Fruit fly (Drosophila melanogaster) whole organism, prepupa: ENCODE data around the gene Tmx3.

Experiments used
- Blimp-1 ChIP-seq: fragments of 200-800 bp; sonication (Bioruptor generic); optimal IDR thresholded peaks from 3 replicates; lab custom pipeline; 2017; ENCODE audit warnings: missing biosample characterization, missing genetic modification characterization, mild to moderate bottlenecking, moderate library complexity, missing genetic modification reagents
- CG10631 ChIP-seq: fragments of 200-800 bp; sonication (Bioruptor generic); optimal IDR thresholded peaks from 2 replicates; lab custom pipeline; 2016; ENCODE audit warnings: missing biosample characterization, missing genetic modification characterization
- CG11294 ChIP-seq: fragments of 200-800 bp; sonication (Bioruptor generic); IDR thresholded peaks from 2 replicates; pipeline ENCODE4 v1.3.6; 2022; ENCODE audit warnings: missing biosample characterization, missing genetic modification characterization
- CG11902 ChIP-seq: fragments of 200-800 bp; sonication (Bioruptor generic); optimal IDR thresholded peaks from 3 replicates; lab custom pipeline; 2016; ENCODE audit warnings: missing biosample characterization, missing genetic modification characterization
- CG15336 ChIP-seq: fragments of 200-800 bp; sonication (Bioruptor generic); IDR thresholded peaks from 2 replicates; pipeline ENCODE4 v1.3.6; 2022; ENCODE audit warnings: missing biosample characterization, missing genetic modification characterization
- CG1621 ChIP-seq: fragments of 200-800 bp; sonication (Bioruptor generic); optimal IDR thresholded peaks from 3 replicates; lab custom pipeline; 2018; ENCODE audit warnings: missing biosample characterization, mild to moderate bottlenecking, missing genetic modification characterization
- CG16779 ChIP-seq: fragments of 200-800 bp; sonication (Bioruptor generic); optimal IDR thresholded peaks from 3 replicates; lab custom pipeline; 2017; ENCODE audit warnings: missing biosample characterization, mild to moderate bottlenecking, missing genetic modification characterization
- CG31627 ChIP-seq: fragments of 200-800 bp; sonication (Bioruptor generic); optimal IDR thresholded peaks from 3 replicates; lab custom pipeline; 2016; ENCODE audit warnings: missing biosample characterization, missing genetic modification characterization
- CG6163 ChIP-seq: fragments of 200-800 bp; sonication (Bioruptor generic); IDR thresholded peaks from 3 replicates; pipeline ENCODE4 v1.3.6; 2022; ENCODE audit warnings: missing biosample characterization, missing genetic modification characterization
- CG6276 ChIP-seq: fragments of 200-800 bp; sonication (Bioruptor generic); optimal IDR thresholded peaks from 2 replicates; lab custom pipeline; 2017; ENCODE audit warnings: missing biosample characterization, mild to moderate bottlenecking, missing genetic modification characterization
- CG6792 ChIP-seq: fragments of 200-800 bp; sonication (Bioruptor generic); optimal IDR thresholded peaks from 3 replicates; lab custom pipeline; 2016; ENCODE audit warnings: missing biosample characterization, missing genetic modification characterization
- CG6808 ChIP-seq: fragments of 200-800 bp; sonication (Bioruptor generic); optimal IDR thresholded peaks from 3 replicates; lab custom pipeline; 2017; ENCODE audit warnings: missing biosample characterization, missing genetic modification characterization, mild to moderate bottlenecking, moderate library complexity, missing genetic modification reagents
- CG7368 ChIP-seq: fragments of 200-800 bp; sonication (Bioruptor generic); optimal IDR thresholded peaks from 3 replicates; lab custom pipeline; 2016; ENCODE audit warnings: missing biosample characterization, missing genetic modification characterization
- CG8319 ChIP-seq: fragments of 200-800 bp; sonication (Bioruptor generic); optimal IDR thresholded peaks from 3 replicates; lab custom pipeline; 2016; ENCODE audit warnings: missing biosample characterization, missing genetic modification characterization
- CG8632 ChIP-seq: fragments of 200-800 bp; sonication (Bioruptor generic); optimal IDR thresholded peaks from 3 replicates; lab custom pipeline; 2016; ENCODE audit warnings: missing biosample characterization, missing genetic modification characterization
- CG9139 ChIP-seq: fragments of 200-800 bp; sonication (Bioruptor generic); optimal IDR thresholded peaks from 3 replicates; lab custom pipeline; 2017; ENCODE audit warnings: missing biosample characterization, mild to moderate bottlenecking, missing genetic modification characterization
- Eip75B ChIP-seq: fragments of 200-800 bp; sonication (Bioruptor generic); optimal IDR thresholded peaks from 3 replicates; lab custom pipeline; 2016; ENCODE audit warnings: missing biosample characterization, missing genetic modification characterization
- Ets21C ChIP-seq: fragments of 200-800 bp; sonication (Bioruptor generic); optimal IDR thresholded peaks from 3 replicates; lab custom pipeline; 2016; ENCODE audit warnings: missing biosample characterization, missing genetic modification characterization
- Ets96B ChIP-seq: fragments of 200-800 bp; optimal IDR thresholded peaks from 2 replicates; lab custom pipeline; 2019; ENCODE audit warnings: missing biosample characterization, mild to moderate bottlenecking, missing genetic modification characterization, moderate library complexity
- Gug ChIP-seq: fragments of 200-800 bp; sonication (Bioruptor generic); IDR thresholded peaks from 2 replicates; pipeline ENCODE4 v1.3.6; 2022; ENCODE audit warnings: missing biosample characterization, missing genetic modification characterization
- Hr38 ChIP-seq: sonication (Bioruptor generic); optimal IDR thresholded peaks from 2 replicates; lab custom pipeline; 2016; ENCODE audit warnings: missing biosample characterization, missing genetic modification characterization
- Hr39 ChIP-seq: fragments of 200-800 bp; sonication (Bioruptor generic); optimal IDR thresholded peaks from 2 replicates; lab custom pipeline; 2016; ENCODE audit warnings: missing biosample characterization, missing genetic modification characterization
- Hr4 ChIP-seq: fragments of 200-800 bp; sonication (Bioruptor generic); optimal IDR thresholded peaks from 3 replicates; lab custom pipeline; 2016; ENCODE audit warnings: missing biosample characterization, missing genetic modification characterization
- OdsH ChIP-seq: fragments of 200-800 bp; sonication (Bioruptor generic); optimal IDR thresholded peaks from 3 replicates; lab custom pipeline; 2016; ENCODE audit warnings: missing biosample characterization, missing genetic modification characterization
- Smox ChIP-seq: fragments of 200-800 bp; sonication (Bioruptor generic); optimal IDR thresholded peaks from 3 replicates; lab custom pipeline; 2016; ENCODE audit warnings: missing biosample characterization, missing genetic modification characterization
- Sox102F ChIP-seq: fragments of 200-800 bp; sonication (Bioruptor generic); optimal IDR thresholded peaks from 2 replicates; lab custom pipeline; 2016; ENCODE audit warnings: missing biosample characterization, mild to moderate bottlenecking, missing genetic modification characterization
- Sox14 ChIP-seq: fragments of 200-800 bp; sonication (Bioruptor generic); optimal IDR thresholded peaks from 3 replicates; lab custom pipeline; 2016; ENCODE audit warnings: missing biosample characterization, missing genetic modification characterization
- Sox15 ChIP-seq: fragments of 200-800 bp; sonication (Bioruptor generic); optimal IDR thresholded peaks from 3 replicates; lab custom pipeline; 2016; ENCODE audit warnings: missing biosample characterization, missing genetic modification characterization
- acj6 ChIP-seq: fragments of 200-800 bp; sonication (Bioruptor generic); optimal IDR thresholded peaks from 3 replicates; lab custom pipeline; 2016; ENCODE audit warnings: missing biosample characterization, missing genetic modification characterization
- dsx ChIP-seq: fragments of 200-800 bp; optimal IDR thresholded peaks from 3 replicates; lab custom pipeline; 2019; ENCODE audit warnings: missing biosample characterization, mild to moderate bottlenecking, missing genetic modification characterization, moderate library complexity; ENCODE audit not compliant: poor library complexity, severe bottlenecking
- eg ChIP-seq: fragments of 200-800 bp; sonication (Bioruptor generic); IDR thresholded peaks from 3 replicates; pipeline ENCODE4 v1.3.6; 2022; ENCODE audit warnings: missing biosample characterization, missing genetic modification characterization
- esn ChIP-seq: fragments of 200-800 bp; sonication (Bioruptor generic); optimal IDR thresholded peaks from 2 replicates; lab custom pipeline; 2016; ENCODE audit warnings: missing biosample characterization, mild to moderate bottlenecking, missing genetic modification characterization, moderate library complexity
- fkh ChIP-seq: fragments of 200-800 bp; sonication (Bioruptor generic); optimal IDR thresholded peaks from 3 replicates; lab custom pipeline; 2017; ENCODE audit warnings: missing biosample characterization, mild to moderate bottlenecking, missing genetic modification characterization, moderate library complexity
- net ChIP-seq: fragments of 200-800 bp; sonication (Bioruptor generic); optimal IDR thresholded peaks from 3 replicates; lab custom pipeline; 2016; ENCODE audit warnings: missing biosample characterization, missing genetic modification characterization
- pdm3 ChIP-seq: fragments of 200-800 bp; sonication (Bioruptor generic); optimal IDR thresholded peaks from 3 replicates; lab custom pipeline; 2016; ENCODE audit warnings: missing biosample characterization, missing genetic modification characterization
- salr ChIP-seq, 2 experiments: fragments of 200-800 bp; sonication (Bioruptor generic); optimal IDR thresholded peaks; 3 replicates each; lab custom pipeline; 2016 to 2018; ENCODE audit warnings: missing biosample characterization in 2 of 2, missing genetic modification characterization in 2 of 2, mild to moderate bottlenecking in 1 of 2
- spab ChIP-seq: fragments of 200-800 bp; sonication (Bioruptor generic); optimal IDR thresholded peaks from 2 replicates; lab custom pipeline; 2017; ENCODE audit warnings: missing biosample characterization, mild to moderate bottlenecking, missing genetic modification characterization, missing genetic modification reagents
- ss ChIP-seq, 2 experiments: fragments of 200-800 bp; sonication (Bioruptor generic); optimal IDR thresholded peaks; 2 replicates in 1 of 2; 3 replicates in 1 of 2; lab custom pipeline; 2017 to 2018; ENCODE audit warnings: mild to moderate bottlenecking in 2 of 2, missing biosample characterization in 2 of 2, missing genetic modification characterization in 2 of 2, moderate library complexity in 1 of 2
- svp ChIP-seq: fragments of 200-800 bp; sonication (Bioruptor generic); peaks from one replicate; lab custom pipeline; 2016; ENCODE audit warnings: missing biosample characterization, missing genetic modification characterization
- topi ChIP-seq: fragments of 200-800 bp; sonication (Bioruptor generic); optimal IDR thresholded peaks from 3 replicates; lab custom pipeline; 2016; ENCODE audit warnings: missing biosample characterization, missing genetic modification characterization
- vri ChIP-seq: fragments of 200-800 bp; sonication (Bioruptor generic); optimal IDR thresholded peaks from 3 replicates; lab custom pipeline; 2016; ENCODE audit warnings: missing biosample characterization, mild to moderate bottlenecking, missing genetic modification characterization

Gene Tmx3

dm6 chr3L:16208839-16209612 lies 19.9 kb upstream of the Tmx3 start (continued):
- TF ChIP-seq Smox (GFP tag; lab: Kevin White, UChicago): no peak
- no peak for TF ChIP-seq CG11902 (GFP tag; lab: Kevin White, UChicago)
- TF ChIP-seq Sox15: peak; percentile 14
- TF ChIP-seq spab (GFP tag; lab: Kevin White, UChicago): no peak
- TF ChIP-seq CG1621 (tag; lab: Kevin White, UChicago): no peak
- TF ChIP-seq CG6276 (GFP tag; lab: Kevin White, UChicago): no peak
- TF ChIP-seq Hr4 (GFP tag; lab: Kevin White, UChicago): no peak
- TF ChIP-seq CG9139 (GFP tag; lab: Kevin White, UChicago): no peak
- no peak for TF ChIP-seq topi
- TF ChIP-seq svp (GFP tag; lab: Kevin White, UChicago): peak; percentile 94
- no peak for TF ChIP-seq CG8319 (GFP tag; lab: Kevin White, UChicago)
- TF ChIP-seq net (GFP tag; lab: Kevin White, UChicago): no peak
- TF ChIP-seq CG15336 (GFP tag; lab: Robert Waterston, UW): no peak
- 0 out of 3 replicates have a peak, but pooled peaks have one; percentile 10 for TF ChIP-seq eg (GFP tag; lab: Robert Waterston, UW)
- no peak for TF ChIP-seq Hr38 (GFP tag; lab: Kevin White, UChicago)
- no peak for TF ChIP-seq CG7368
- peak; percentile 37 for TF ChIP-seq CG10631 (GFP tag; lab: Kevin White, UChicago)
- TF ChIP-seq esn (GFP tag; lab: Kevin White, UChicago): peak; percentile 34
- no peak for TF ChIP-seq Sox14 (GFP tag; lab: Kevin White, UChicago)
- peak in 1 of 2 experiments; percentile 30 for TF ChIP-seq ss (GFP tag; optimal IDR thresholded peaks at IDR 0.05; lab: Kevin White, UChicago)
- no peak for TF ChIP-seq vri (GFP tag; lab: Kevin White, UChicago)
- TF ChIP-seq Ets21C (GFP tag; lab: Kevin White, UChicago): no peak
- TF ChIP-seq Ets96B: peak; percentile 28
- TF ChIP-seq Eip75B (GFP tag; lab: Kevin White, UChicago): no peak
- TF ChIP-seq dsx (GFP tag; lab: Kevin White, UChicago): no peak

dm6 chr3L:16209641-16210040 lies 19.3 kb upstream of the Tmx3 start:
- TF ChIP-seq Eip75B (GFP tag; lab: Kevin White, UChicago) (peak; percentile 20), salr (GFP tag; optimal IDR thresholded peaks at IDR 0.05; lab: Kevin White, UChicago) (no peak), CG6163 (0 out of 3 replicates have a peak, but pooled peaks have one; percentile 20), CG6808 (GFP tag; lab: Kevin White, UChicago) (peak; percentile 14), ss (GFP tag; optimal IDR thresholded peaks at IDR 0.05; lab: Kevin White, UChicago) (peak; percentile 36 to 75), Blimp-1 (GFP tag; lab: Kevin White, UChicago) (no peak), CG9139 (GFP tag; lab: Kevin White, UChicago) (peak; percentile 34), eg (GFP tag; lab: Robert Waterston, UW) (0 out of 3 replicates have a peak, but pooled peaks have one; percentile 8)

dm6 chr3L:16211156-16211935 lies 17.6 kb upstream of the Tmx3 start:
- TF ChIP-seq CG31627: peak; percentile 53
- peak; percentile 51 for TF ChIP-seq CG16779 (tag; lab: Kevin White, UChicago)
- peak; percentile 49; the same call in 1 of the 2 replicates for TF ChIP-seq Gug (GFP tag; lab: Robert Waterston, UW)
- peak; percentile 56 for TF ChIP-seq topi
- TF ChIP-seq Sox102F (GFP tag; lab: Kevin White, UChicago): peak; percentile 53
- peak; percentile 55 for TF ChIP-seq Smox (GFP tag; lab: Kevin White, UChicago)
- TF ChIP-seq CG10631 (GFP tag; lab: Kevin White, UChicago): peak; percentile 84
- TF ChIP-seq CG6792 (GFP tag; lab: Kevin White, UChicago): peak; percentile 79
- TF ChIP-seq Ets96B: peak; percentile 78
- peak; percentile 86 for TF ChIP-seq Hr4 (GFP tag; lab: Kevin White, UChicago)
- TF ChIP-seq Blimp-1 (GFP tag; lab: Kevin White, UChicago): no peak
- TF ChIP-seq CG15336 (GFP tag; lab: Robert Waterston, UW): peak; percentile 71
- TF ChIP-seq OdsH (GFP tag; lab: Kevin White, UChicago): peak; percentile 87
- TF ChIP-seq Hr39 (GFP tag; lab: Kevin White, UChicago): peak; percentile 55
- peak; percentile 53 for TF ChIP-seq CG8319 (GFP tag; lab: Kevin White, UChicago)
- TF ChIP-seq CG11294: no peak; the same call in 1 of the 2 replicates
- peak; percentile 53 to 55 for TF ChIP-seq ss (GFP tag; optimal IDR thresholded peaks at IDR 0.05; lab: Kevin White, UChicago)
- peak; percentile 84 for TF ChIP-seq acj6 (GFP tag; lab: Kevin White, UChicago)
- TF ChIP-seq Eip75B (GFP tag; lab: Kevin White, UChicago): peak; percentile 69
- TF ChIP-seq Sox15: peak; percentile 58
- TF ChIP-seq CG8632: peak; percentile 81
- TF ChIP-seq Hr38 (GFP tag; lab: Kevin White, UChicago): no peak
- TF ChIP-seq fkh (GFP tag; lab: Kevin White, UChicago): no peak
- TF ChIP-seq eg (GFP tag; lab: Robert Waterston, UW): peak; percentile 55; the same call in 2 of the 3 replicates
- peak; percentile 71 for TF ChIP-seq esn (GFP tag; lab: Kevin White, UChicago)
- TF ChIP-seq pdm3 (GFP tag; lab: Kevin White, UChicago): peak; percentile 78
